Fruit fly (Drosophila melanogaster) whole organism, embryonic: Measurements from ENCODE around the gene Oatp33Eb.

Source experiments
- Adf1 ChIP-seq: fragments of 200-800 bp; sonication (Bioruptor generic); IDR thresholded peaks from 2 replicates; pipeline ENCODE4 v1.3.6; 2022; ENCODE audit warnings: missing biosample characterization, missing genetic modification characterization
- Bgb ChIP-seq: fragments of 200-800 bp; sonication (Bioruptor generic); IDR thresholded peaks from 2 replicates; pipeline ENCODE4 v1.3.6; 2022; ENCODE audit warnings: missing biosample characterization, missing genetic modification characterization; ENCODE audit not compliant: partially characterized antibody
- CG10209 ChIP-seq: fragments of 200-800 bp; sonication (Bioruptor generic); optimal IDR thresholded peaks from 3 replicates; lab custom pipeline; 2017; ENCODE audit warnings: missing biosample characterization, mild to moderate bottlenecking, missing genetic modification characterization, missing genetic modification reagents
- CG10321 ChIP-seq: fragments of 200-800 bp; sonication (Bioruptor generic); IDR thresholded peaks from 2 replicates; pipeline ENCODE4 v1.3.6; 2022; ENCODE audit warnings: missing biosample characterization, missing genetic modification characterization
- CG10565 ChIP-seq: fragments of 200-800 bp; sonication (Bioruptor generic); optimal IDR thresholded peaks from 3 replicates; lab custom pipeline; 2016; ENCODE audit warnings: missing biosample characterization, mild to moderate bottlenecking, missing genetic modification characterization
- CG10979 ChIP-seq: fragments of 200-800 bp; sonication (Bioruptor generic); optimal IDR thresholded peaks from 2 replicates; lab custom pipeline; 2018; ENCODE audit warnings: missing biosample characterization, mild to moderate bottlenecking, missing genetic modification characterization, moderate library complexity
- CG12299 ChIP-seq: fragments of 200-800 bp; sonication (Bioruptor generic); optimal IDR thresholded peaks from 2 replicates; lab custom pipeline; 2018; ENCODE audit warnings: missing biosample characterization, mild to moderate bottlenecking, missing genetic modification characterization
- CG1233 ChIP-seq: fragments of 200-800 bp; sonication (Bioruptor generic); optimal IDR thresholded peaks from 4 replicates; lab custom pipeline; 2018; ENCODE audit warnings: missing biosample characterization, mild to moderate bottlenecking, missing genetic modification characterization
- CG13424 ChIP-seq: fragments of 200-800 bp; sonication (Bioruptor generic); optimal IDR thresholded peaks from 2 replicates; lab custom pipeline; 2019; ENCODE audit warnings: missing biosample characterization, mild to moderate bottlenecking, missing genetic modification characterization, moderate library complexity
- CG13624 ChIP-seq: fragments of 200-800 bp; sonication (Bioruptor generic); optimal IDR thresholded peaks from 2 replicates; lab custom pipeline; 2016; ENCODE audit warnings: missing biosample characterization, missing genetic modification characterization
- CG13894 ChIP-seq: fragments of 200-800 bp; sonication (Bioruptor generic); optimal IDR thresholded peaks from 3 replicates; lab custom pipeline; 2018; ENCODE audit warnings: missing biosample characterization, mild to moderate bottlenecking, missing genetic modification characterization, moderate library complexity
- CG14441 ChIP-seq: fragments of 200-800 bp; sonication (Bioruptor generic); IDR thresholded peaks from 2 replicates; pipeline ENCODE4 v1.3.6; 2022; ENCODE audit warnings: missing biosample characterization, missing genetic modification characterization
- CG15696 ChIP-seq: fragments of 200-800 bp; sonication (Bioruptor generic); optimal IDR thresholded peaks from 2 replicates; lab custom pipeline; 2019; ENCODE audit warnings: missing biosample characterization, mild to moderate bottlenecking, missing genetic modification characterization, moderate library complexity
- CG18262 ChIP-seq: fragments of 200-800 bp; optimal IDR thresholded peaks from 3 replicates; lab custom pipeline; 2019; ENCODE audit warnings: missing biosample characterization, mild to moderate bottlenecking, missing genetic modification characterization, moderate library complexity
- CG18764 ChIP-seq: fragments of 200-800 bp; sonication (Bioruptor generic); optimal IDR thresholded peaks from 3 replicates; lab custom pipeline; 2016; ENCODE audit warnings: missing biosample characterization, missing genetic modification characterization
- CG2889 ChIP-seq: fragments of 200-800 bp; sonication (Bioruptor generic); IDR thresholded peaks from 3 replicates; pipeline ENCODE4 v1.3.6; 2022; ENCODE audit warnings: missing biosample characterization, missing genetic modification characterization
- CG31365 ChIP-seq: fragments of 200-800 bp; sonication (Bioruptor generic); optimal IDR thresholded peaks from 2 replicates; lab custom pipeline; 2018; ENCODE audit warnings: missing biosample characterization, mild to moderate bottlenecking, missing genetic modification characterization
- CG6654 ChIP-seq: fragments of 200-800 bp; sonication (Bioruptor generic); optimal IDR thresholded peaks from 2 replicates; lab custom pipeline; 2017; ENCODE audit warnings: missing biosample characterization, mild to moderate bottlenecking, missing genetic modification characterization
- CG7271 ChIP-seq: fragments of 200-800 bp; sonication (Bioruptor generic); optimal IDR thresholded peaks from 2 replicates; lab custom pipeline; 2018; ENCODE audit warnings: missing biosample characterization, mild to moderate bottlenecking, missing genetic modification characterization, moderate library complexity
- CG8924 ChIP-seq: fragments of 200-800 bp; optimal IDR thresholded peaks from 3 replicates; lab custom pipeline; 2019; ENCODE audit warnings: missing biosample characterization, mild to moderate bottlenecking, missing genetic modification characterization, moderate library complexity
- CG9727 ChIP-seq: fragments of 200-800 bp; sonication (Bioruptor generic); optimal IDR thresholded peaks from 3 replicates; lab custom pipeline; 2017; ENCODE audit warnings: missing biosample characterization, mild to moderate bottlenecking, missing genetic modification characterization
- CG9876 ChIP-seq: fragments of 200-800 bp; sonication (Bioruptor generic); optimal IDR thresholded peaks from 2 replicates; lab custom pipeline; 2016; ENCODE audit warnings: missing biosample characterization, missing genetic modification characterization
- HHEX ChIP-seq: fragments of 200-800 bp; sonication (Bioruptor generic); optimal IDR thresholded peaks from 3 replicates; lab custom pipeline; 2017; ENCODE audit warnings: missing biosample characterization, mild to moderate bottlenecking, missing genetic modification characterization, missing genetic modification reagents
- Hr51 ChIP-seq, 2 experiments: fragments of 200-800 bp; sonication (Bioruptor generic); optimal IDR thresholded peaks; 2 replicates in 1 of 2; 3 replicates in 1 of 2; lab custom pipeline; 2016 to 2018; ENCODE audit warnings: missing biosample characterization in 2 of 2, missing genetic modification characterization in 2 of 2, mild to moderate bottlenecking in 1 of 2, moderate library complexity in 1 of 2
- Mad ChIP-seq: fragments of 200-800 bp; sonication (Bioruptor generic); optimal IDR thresholded peaks from 2 replicates; lab custom pipeline; 2016; ENCODE audit warnings: missing biosample characterization, missing genetic modification characterization
- Mrtf ChIP-seq: fragments of 200-800 bp; sonication (Bioruptor generic); IDR thresholded peaks from 3 replicates; pipeline ENCODE4 v1.3.6; 2022; ENCODE audit warnings: missing biosample characterization, missing genetic modification characterization
- Opbp ChIP-seq: fragments of 200-800 bp; sonication (Bioruptor generic); IDR thresholded peaks from 3 replicates; pipeline ENCODE4 v1.3.6; 2022; ENCODE audit warnings: missing biosample characterization, missing genetic modification characterization; ENCODE audit not compliant: partially characterized antibody
- Ravus ChIP-seq: fragments of 200-800 bp; sonication (Bioruptor generic); IDR thresholded peaks from 2 replicates; pipeline ENCODE4 v1.3.6; 2022; ENCODE audit warnings: missing biosample characterization, missing genetic modification characterization
- Tbp ChIP-seq: fragments of >200 bp; optimal IDR thresholded peaks from 2 replicates; lab custom pipeline; 2018; ENCODE audit warnings: missing biosample characterization, missing genetic modification characterization
- Vsx1 ChIP-seq: fragments of 200-800 bp; sonication (Bioruptor generic); optimal IDR thresholded peaks from 2 replicates; lab custom pipeline; 2017; ENCODE audit warnings: missing biosample characterization, mild to moderate bottlenecking, missing genetic modification characterization, missing genetic modification reagents
- abd-A ChIP-seq: fragments of 200-800 bp; sonication (Bioruptor generic); optimal IDR thresholded peaks from 3 replicates; lab custom pipeline; 2019; ENCODE audit warnings: missing biosample characterization, mild to moderate bottlenecking, missing genetic modification characterization, moderate library complexity
- ase ChIP-seq: fragments of 200-800 bp; sonication (Bioruptor generic); IDR thresholded peaks from 3 replicates; pipeline ENCODE4 v1.3.6; 2022; ENCODE audit warnings: missing biosample characterization, missing genetic modification characterization
- bigmax ChIP-seq: fragments of 200-800 bp; sonication (Bioruptor generic); optimal IDR thresholded peaks from 2 replicates; lab custom pipeline; 2018; ENCODE audit warnings: missing biosample characterization, mild to moderate bottlenecking, missing genetic modification characterization
- br ChIP-seq: fragments of >200 bp; optimal IDR thresholded peaks from 2 replicates; lab custom pipeline; 2017
- chinmo ChIP-seq: fragments of 200-800 bp; sonication (Bioruptor generic); IDR thresholded peaks from 4 replicates; pipeline ENCODE4 v1.3.6; 2022; ENCODE audit warnings: missing biosample characterization, missing genetic modification characterization; ENCODE audit not compliant: partially characterized antibody
- ci ChIP-seq: fragments of 200-800 bp; sonication (Bioruptor generic); IDR thresholded peaks from 3 replicates; pipeline ENCODE4 v1.3.6; 2022; ENCODE audit warnings: missing biosample characterization, missing genetic modification characterization
- cwo ChIP-seq: fragments of 200-800 bp; sonication (Bioruptor generic); optimal IDR thresholded peaks from 3 replicates; lab custom pipeline; 2017; ENCODE audit warnings: missing biosample characterization, missing genetic modification characterization, mild to moderate bottlenecking, moderate library complexity, missing genetic modification reagents
- dpn ChIP-seq, 2 experiments: fragments of 200-800 bp; sonication (Bioruptor generic); optimal IDR thresholded peaks; 3 replicates each; lab custom pipeline; 2016; ENCODE audit warnings: missing biosample characterization in 2 of 2, missing genetic modification characterization in 2 of 2
- fd102C ChIP-seq: fragments of 200-800 bp; sonication (Bioruptor generic); optimal IDR thresholded peaks from 2 replicates; lab custom pipeline; 2018; ENCODE audit warnings: missing biosample characterization, mild to moderate bottlenecking, missing genetic modification characterization, moderate library complexity
- gsb-n ChIP-seq: fragments of 200-800 bp; sonication (Bioruptor generic); optimal IDR thresholded peaks from 3 replicates; lab custom pipeline; 2018; ENCODE audit warnings: missing biosample characterization, mild to moderate bottlenecking, missing genetic modification characterization
- jigr1 ChIP-seq: fragments of 200-800 bp; sonication (Bioruptor generic); IDR thresholded peaks from 3 replicates; pipeline ENCODE4 v1.3.6; 2022; ENCODE audit warnings: missing biosample characterization, missing genetic modification characterization
- jumu ChIP-seq: fragments of 200-800 bp; sonication (Bioruptor generic); optimal IDR thresholded peaks from 3 replicates; lab custom pipeline; 2016; ENCODE audit warnings: missing biosample characterization, missing genetic modification characterization
- lab ChIP-seq: fragments of 200-800 bp; sonication (Bioruptor generic); optimal IDR thresholded peaks from 3 replicates; lab custom pipeline; 2017; ENCODE audit warnings: missing biosample characterization, missing genetic modification characterization, mild to moderate bottlenecking, moderate library complexity, missing genetic modification reagents
- onecut ChIP-seq: fragments of 200-800 bp; sonication (Bioruptor generic); IDR thresholded peaks from 2 replicates; pipeline ENCODE4 v1.3.6; 2022; ENCODE audit warnings: missing biosample characterization, missing genetic modification characterization
- pb ChIP-seq: fragments of 200-800 bp; sonication (Bioruptor generic); optimal IDR thresholded peaks from 3 replicates; lab custom pipeline; 2016; ENCODE audit warnings: missing biosample characterization, missing genetic modification characterization
- pum ChIP-seq: fragments of 200-800 bp; sonication (Bioruptor generic); optimal IDR thresholded peaks from 2 replicates; lab custom pipeline; 2016; ENCODE audit warnings: missing biosample characterization, missing genetic modification characterization
- salm ChIP-seq: fragments of 200-800 bp; sonication (Bioruptor generic); optimal IDR thresholded peaks from 2 replicates; lab custom pipeline; 2018; ENCODE audit warnings: missing biosample characterization, mild to moderate bottlenecking, missing genetic modification characterization
- sd ChIP-seq: fragments of 200-800 bp; sonication (Bioruptor generic); optimal IDR thresholded peaks from 3 replicates; lab custom pipeline; 2018; ENCODE audit warnings: missing biosample characterization, mild to moderate bottlenecking, missing genetic modification characterization, moderate library complexity
- sug ChIP-seq: fragments of 200-800 bp; optimal IDR thresholded peaks from 2 replicates; lab custom pipeline; 2019; ENCODE audit warnings: missing biosample characterization, mild to moderate bottlenecking, missing genetic modification characterization, moderate library complexity
- tap ChIP-seq: fragments of 200-800 bp; optimal IDR thresholded peaks from 3 replicates; lab custom pipeline; 2019; ENCODE audit warnings: missing biosample characterization, mild to moderate bottlenecking, missing genetic modification characterization, moderate library complexity
- tgo ChIP-seq: fragments of 200-800 bp; sonication (Bioruptor generic); IDR thresholded peaks from 3 replicates; pipeline ENCODE4 v1.3.6; 2022; ENCODE audit warnings: missing biosample characterization, missing genetic modification characterization
- trh ChIP-seq: fragments of 200-800 bp; sonication (Bioruptor generic); optimal IDR thresholded peaks from 2 replicates; lab custom pipeline; 2016; ENCODE audit warnings: missing biosample characterization, missing genetic modification characterization
- zfh2 ChIP-seq: fragments of 200-800 bp; sonication (Bioruptor generic); optimal IDR thresholded peaks from 2 replicates; lab custom pipeline; 2016; ENCODE audit warnings: missing biosample characterization, missing genetic modification characterization

The Oatp33Eb gene

dm6 chr2L:12487311-12487710 is 39.0 kb downstream of the Oatp33Eb start (continued):
- TF ChIP-seq Hr51 (GFP tag; optimal IDR thresholded peaks at IDR 0.05; lab: Kevin White, UChicago): peak in 1 of 2 experiments; percentile 12
- peak; percentile 39 for TF ChIP-seq CG9727 (GFP tag; lab: Kevin White, UChicago)
- TF ChIP-seq CG8924 (tag; lab: Kevin White, UChicago): peak; percentile 39
- peak; percentile 6 for TF ChIP-seq lab (GFP tag; lab: Kevin White, UChicago)
- peak; percentile 8 for TF ChIP-seq abd-A (tag; lab: Kevin White, UChicago)
- TF ChIP-seq CG10209 (GFP tag; lab: Kevin White, UChicago): peak; percentile 23
- TF ChIP-seq sd (tag; lab: Kevin White, UChicago): peak; percentile 56
- TF ChIP-seq Mad (GFP tag; lab: Kevin White, UChicago): no peak
- TF ChIP-seq pum: no peak
- TF ChIP-seq CG18764 (GFP tag; lab: Kevin White, UChicago): no peak
- peak; percentile 21 for TF ChIP-seq CG7271
- TF ChIP-seq CG31365 (tag; lab: Kevin White, UChicago): peak; percentile 49
- TF ChIP-seq Vsx1: peak; percentile 56
- no peak for TF ChIP-seq tgo
- TF ChIP-seq ci (GFP tag; lab: Robert Waterston, UW): peak; percentile 76
- peak; percentile 71 for TF ChIP-seq gsb-n (tag; lab: Kevin White, UChicago)
- no peak for TF ChIP-seq bigmax (GFP tag; lab: Kevin White, UChicago)
- peak; percentile 44 for TF ChIP-seq salm (tag; lab: Kevin White, UChicago)
- no peak for TF ChIP-seq CG9876 (GFP tag; lab: Kevin White, UChicago)
- peak; percentile 67 for TF ChIP-seq CG1233 (GFP tag; lab: Kevin White, UChicago)
- TF ChIP-seq tap (tag; lab: Kevin White, UChicago): peak; percentile 51
- TF ChIP-seq ase (GFP tag; lab: Robert Waterston, UW): no peak
- no peak for TF ChIP-seq Ravus (GFP tag; lab: Robert Waterston, UW)
- no peak for TF ChIP-seq zfh2 (GFP tag; lab: Kevin White, UChicago)
- TF ChIP-seq CG12299: no peak
- TF ChIP-seq CG15696 (tag; lab: Kevin White, UChicago): peak; percentile 78
- no peak for TF ChIP-seq Bgb (GFP tag; lab: Robert Waterston, UW)
- TF ChIP-seq br (lab: Kevin White, UChicago): no peak
- no peak for TF ChIP-seq trh
- TF ChIP-seq HHEX (GFP tag; lab: Kevin White, UChicago): peak; percentile 6
- no peak for TF ChIP-seq Tbp (GFP tag; lab: Kevin White, UChicago)
- TF ChIP-seq CG6654: no peak
- peak; percentile 47 for TF ChIP-seq fd102C (GFP tag; lab: Kevin White, UChicago)
- peak; percentile 58 for TF ChIP-seq CG18262 (tag; lab: Kevin White, UChicago)
- no peak for TF ChIP-seq CG13624 (GFP tag; lab: Kevin White, UChicago)
- peak; percentile 45 for TF ChIP-seq CG13424

dm6 chr2L:12487823-12488222 is 39.5 kb downstream of the Oatp33Eb start:
- TF ChIP-seq pb (no peak), cwo (GFP tag; lab: Kevin White, UChicago) (peak; percentile 74), Mrtf (GFP tag; lab: Robert Waterston, UW) (no peak), sug (tag; lab: Kevin White, UChicago) (peak; percentile 35), CG10565 (GFP tag; lab: Kevin White, UChicago) (no peak), jigr1 (GFP tag; lab: Robert Waterston, UW) (no peak), dpn (GFP tag; optimal IDR thresholded peaks at IDR 0.05; lab: Kevin White, UChicago) (no peak), CG10979 (tag; lab: Kevin White, UChicago) (no peak), onecut (GFP tag; lab: Robert Waterston, UW) (no peak), CG10321 (GFP tag; lab: Robert Waterston, UW) (no peak), Opbp (GFP tag; lab: Robert Waterston, UW) (no peak), CG2889 (GFP tag; lab: Robert Waterston, UW) (no peak), jumu (GFP tag; lab: Kevin White, UChicago) (no peak), CG13894 (tag; lab: Kevin White, UChicago) (no peak), Adf1 (GFP tag; lab: Robert Waterston, UW) (no peak), chinmo (GFP tag; lab: Robert Waterston, UW) (0 out of 4 replicates have a peak, but pooled peaks have one; percentile 17), CG14441 (GFP tag; lab: Robert Waterston, UW) (no peak)
